Worm (Caenorhabditis elegans) whole organism, mixed stage, embryonic: ENCODE data around the gene Y73F8A.5.

Experiments
- M03D4.4 ChIP-seq: sonication (generic microtip); optimal IDR thresholded peaks from 2 replicates; lab custom pipeline; 2017; ENCODE audit warnings: mild to moderate bottlenecking, missing genetic modification characterization, missing compliant biosample characterization
- bed-3 ChIP-seq: fragments of 200-800 bp; sonication (Bioruptor generic); optimal IDR thresholded peaks from 3 replicates; lab custom pipeline; 2018; ENCODE audit warnings: mild to moderate bottlenecking, missing genetic modification characterization, moderate library complexity, missing compliant biosample characterization
- ceh-39 ChIP-seq: fragments of 150-350 bp; optimal IDR thresholded peaks from 2 replicates; lab custom pipeline; 2014; ENCODE audit warnings: missing biosample characterization, missing genetic modification characterization
- ceh-43 ChIP-seq: fragments of 200-800 bp; sonication (Bioruptor generic); optimal IDR thresholded peaks from 2 replicates; lab custom pipeline; 2018; ENCODE audit warnings: mild to moderate bottlenecking, missing genetic modification characterization, moderate library complexity, missing compliant biosample characterization
- ceh-83 ChIP-seq: fragments of 200-800 bp; sonication (Bioruptor generic); optimal IDR thresholded peaks from 2 replicates; lab custom pipeline; 2018; ENCODE audit warnings: mild to moderate bottlenecking, missing genetic modification characterization, missing compliant biosample characterization
- ces-1 ChIP-seq: fragments of 150-350 bp; optimal IDR thresholded peaks from 2 replicates; lab custom pipeline; 2014; ENCODE audit warnings: missing biosample characterization, missing genetic modification reagents, missing genetic modification characterization
- cnd-1 ChIP-seq: fragments of 200-800 bp; sonication (Bioruptor generic); optimal IDR thresholded peaks from 2 replicates; lab custom pipeline; 2018; ENCODE audit warnings: mild to moderate bottlenecking, missing genetic modification characterization, missing compliant biosample characterization
- drap-1 ChIP-seq: fragments of 200-800 bp; sonication (Bioruptor generic); optimal IDR thresholded peaks from 3 replicates; lab custom pipeline; 2018; ENCODE audit warnings: mild to moderate bottlenecking, missing genetic modification characterization, missing compliant biosample characterization
- elt-1 ChIP-seq: sonication (generic microtip); optimal IDR thresholded peaks from 2 replicates; lab custom pipeline; 2017; ENCODE audit warnings: missing genetic modification characterization, mild to moderate bottlenecking, missing compliant biosample characterization, antibody characterized with exemption, moderate library complexity, borderline replicate concordance; ENCODE audit not compliant: insufficient read depth
- elt-3 ChIP-seq: fragments of 150-350 bp; optimal IDR thresholded peaks from 2 replicates; lab custom pipeline; 2014; ENCODE audit warnings: missing biosample characterization, missing genetic modification characterization
- ham-2 ChIP-seq: fragments of 200-800 bp; sonication (Bioruptor generic); optimal IDR thresholded peaks from 2 replicates; lab custom pipeline; 2018; ENCODE audit warnings: mild to moderate bottlenecking, missing genetic modification characterization, missing compliant biosample characterization
- hlh-1 ChIP-seq: fragments of 150-350 bp; optimal IDR thresholded peaks from 2 replicates; lab custom pipeline; 2014; ENCODE audit warnings: missing biosample characterization, missing genetic modification reagents, missing genetic modification characterization
- lsy-2 ChIP-seq: fragments of 150-350 bp; optimal IDR thresholded peaks from 2 replicates; lab custom pipeline; 2014; ENCODE audit warnings: missing biosample characterization, missing genetic modification characterization
- mab-5 ChIP-seq: fragments of 150-350 bp; optimal IDR thresholded peaks from 2 replicates; lab custom pipeline; 2014; ENCODE audit warnings: missing biosample characterization, missing genetic modification characterization
- mep-1 ChIP-seq: fragments of 150-350 bp; optimal IDR thresholded peaks from 2 replicates; lab custom pipeline; 2017; ENCODE audit warnings: missing biosample characterization, missing genetic modification reagents, missing genetic modification characterization, inconsistent platforms
- mls-2 ChIP-seq: sonication (generic microtip); optimal IDR thresholded peaks from 2 replicates; lab custom pipeline; 2016; ENCODE audit warnings: mild to moderate bottlenecking, missing genetic modification characterization, moderate library complexity, missing compliant biosample characterization
- nhr-12 ChIP-seq: fragments of 150-350 bp; optimal IDR thresholded peaks from 2 replicates; lab custom pipeline; 2014; ENCODE audit warnings: missing biosample characterization, missing genetic modification characterization
- nhr-237 ChIP-seq: fragments of 150-350 bp; optimal IDR thresholded peaks from 2 replicates; lab custom pipeline; 2014; ENCODE audit warnings: missing biosample characterization, missing genetic modification characterization
- nhr-28 ChIP-seq: fragments of 150-350 bp; optimal IDR thresholded peaks from 2 replicates; lab custom pipeline; 2014; ENCODE audit warnings: missing biosample characterization, missing genetic modification characterization
- nhr-76 ChIP-seq: sonication (generic microtip); optimal IDR thresholded peaks from 2 replicates; lab custom pipeline; 2017; ENCODE audit warnings: missing biosample characterization, missing genetic modification characterization
- pha-4 ChIP-seq: fragments of 150-350 bp; optimal IDR thresholded peaks from 2 replicates; lab custom pipeline; 2018; ENCODE audit warnings: missing biosample characterization, missing genetic modification reagents, missing genetic modification characterization
- sem-2 ChIP-seq: fragments of 200-800 bp; sonication (Bioruptor generic); optimal IDR thresholded peaks from 2 replicates; lab custom pipeline; 2018; ENCODE audit warnings: mild to moderate bottlenecking, missing genetic modification characterization, missing compliant biosample characterization
- snpc-4 ChIP-seq: fragments of 150-350 bp; optimal IDR thresholded peaks from 2 replicates; lab custom pipeline; 2014; ENCODE audit warnings: missing biosample characterization, missing genetic modification characterization
- sptf-1 ChIP-seq: sonication (generic microtip); optimal IDR thresholded peaks from 2 replicates; lab custom pipeline; 2017; ENCODE audit warnings: mild to moderate bottlenecking, missing genetic modification characterization, moderate library complexity, missing compliant biosample characterization
- tbx-8 ChIP-seq: fragments of 200-800 bp; sonication (Bioruptor generic); optimal IDR thresholded peaks from 2 replicates; lab custom pipeline; 2018; ENCODE audit warnings: mild to moderate bottlenecking, missing genetic modification characterization, moderate library complexity, missing compliant biosample characterization
- unc-120 ChIP-seq: sonication (generic microtip); optimal IDR thresholded peaks from 2 replicates; lab custom pipeline; 2017; ENCODE audit warnings: missing genetic modification characterization, missing compliant biosample characterization; ENCODE audit not compliant: poor library complexity, severe bottlenecking
- unc-39 ChIP-seq: fragments of 150-350 bp; optimal IDR thresholded peaks from 2 replicates; lab custom pipeline; 2014; ENCODE audit warnings: missing biosample characterization, missing genetic modification characterization
- unc-62 ChIP-seq: fragments of 150-350 bp; optimal IDR thresholded peaks from 2 replicates; lab custom pipeline; 2014; ENCODE audit warnings: missing biosample characterization, missing genetic modification reagents, missing genetic modification characterization
- ztf-11 ChIP-seq: fragments of 150-350 bp; optimal IDR thresholded peaks from 2 replicates; lab custom pipeline; 2014; ENCODE audit warnings: missing biosample characterization, missing genetic modification characterization

Y73F8A.5 gene

DNA sequence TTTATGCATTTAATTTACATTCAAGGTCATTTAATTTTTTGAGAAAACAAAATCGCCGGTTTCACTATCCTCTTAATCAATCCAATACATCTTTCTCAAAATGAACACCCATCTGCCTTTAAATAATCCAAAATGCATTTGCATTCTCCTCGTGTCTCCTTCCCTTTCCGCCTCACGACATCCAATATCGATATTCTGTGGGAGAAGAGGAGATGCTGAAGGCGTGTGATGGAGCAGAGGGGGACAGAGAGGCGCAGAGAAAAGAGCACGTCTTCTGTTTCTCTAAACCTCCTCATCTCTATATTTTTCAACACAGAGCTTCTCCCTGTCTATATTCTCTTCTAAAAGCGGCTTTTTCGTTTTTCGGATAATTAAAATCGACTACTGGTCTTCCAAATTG is at the start of gene Y73F8A.5:
Y73F8A.5 (plus strand) TSS at position 321 of the 400 bp plus-strand sequence.
- TF ChIP-seq ces-1 (GFP tag; lab: Kevin White, UChicago) (peak; percentile 88), mep-1 (tag; lab: Kevin White, UChicago) (peak; percentile 37), pha-4 (no peak)

DNA sequence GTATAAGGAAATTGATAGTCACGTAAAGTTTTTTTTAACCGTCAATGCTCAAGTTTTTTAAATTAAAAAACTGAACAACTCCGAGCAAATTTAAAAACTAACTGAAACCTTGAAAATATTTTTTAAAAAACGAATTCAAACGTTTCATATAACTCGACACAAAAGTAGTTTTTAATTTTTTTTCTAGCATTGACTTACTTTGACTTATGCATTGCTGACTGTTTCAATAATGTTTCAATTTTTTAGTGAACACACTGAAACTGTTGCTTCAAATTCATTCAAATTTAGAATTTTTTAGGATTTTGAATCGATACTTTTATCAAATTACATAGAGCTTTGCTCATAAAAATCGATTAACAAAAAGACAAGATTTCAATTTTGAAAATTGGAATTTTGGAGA is 49.2 kb upstream of the Y73F8A.5 start:
- TF ChIP-seq ceh-43 (GFP tag; lab: Kevin White, UChicago) (no peak), ceh-39 (no peak), ceh-83 (GFP tag; lab: Kevin White, UChicago) (no peak), unc-120 (no peak), unc-39 (tag; lab: Kevin White, UChicago) (no peak), M03D4.4 (tag; lab: Kevin White, UChicago) (no peak), unc-62 (GFP tag; lab: Kevin White, UChicago) (no peak), ham-2 (GFP tag; lab: Kevin White, UChicago) (no peak), tbx-8 (no peak), mab-5 (no peak), mep-1 (tag; lab: Kevin White, UChicago) (no peak), nhr-237 (tag; lab: Kevin White, UChicago) (no peak), nhr-28 (tag; lab: Kevin White, UChicago) (no peak), mls-2 (tag; lab: Kevin White, UChicago) (no peak), ces-1 (GFP tag; lab: Kevin White, UChicago) (no peak)
- TF ChIP-seq, all 35 proteins: peak for 0

- TF ChIP-seq lsy-2 (tag; lab: Kevin White, UChicago) = no peak
- TF ChIP-seq tbx-8 = no peak
- TF ChIP-seq sptf-1 = no peak
- TF ChIP-seq nhr-76 (tag; lab: Kevin White, UChicago) = no peak
- no peak for TF ChIP-seq unc-120
- TF ChIP-seq M03D4.4 (tag; lab: Kevin White, UChicago) = no peak
- TF ChIP-seq snpc-4 (tag; lab: Kevin White, UChicago) = no peak
- TF ChIP-seq cnd-1 (tag; lab: Kevin White, UChicago) = no peak
- no peak for TF ChIP-seq mab-5
- TF ChIP-seq mep-1 (tag; lab: Kevin White, UChicago) = no peak
- TF ChIP-seq hlh-1 (tag; lab: Kevin White, UChicago) = no peak
- TF ChIP-seq unc-39 (tag; lab: Kevin White, UChicago) = no peak
- no peak for TF ChIP-seq ztf-11 (tag; lab: Kevin White, UChicago)
- TF ChIP-seq nhr-237 (tag; lab: Kevin White, UChicago) = no peak
- TF ChIP-seq ces-1 (GFP tag; lab: Kevin White, UChicago) = no peak
- no peak for TF ChIP-seq mls-2 (tag; lab: Kevin White, UChicago)
- no peak for TF ChIP-seq drap-1 (GFP tag; lab: Kevin White, UChicago)
These were observed 45.0 kb upstream of the Y73F8A.5 start for ce11 chrIV:15214694-15215093.

- TF ChIP-seq mls-2 (tag; lab: Kevin White, UChicago) = no peak
- no peak for TF ChIP-seq bed-3 (GFP tag; lab: Kevin White, UChicago)
- TF ChIP-seq M03D4.4 (tag; lab: Kevin White, UChicago) = no peak
- no peak for TF ChIP-seq snpc-4 (tag; lab: Kevin White, UChicago)
- TF ChIP-seq ceh-43 (GFP tag; lab: Kevin White, UChicago) = no peak
- TF ChIP-seq unc-39 (tag; lab: Kevin White, UChicago) = no peak
- no peak for TF ChIP-seq nhr-76 (tag; lab: Kevin White, UChicago)
- no peak for TF ChIP-seq ces-1 (GFP tag; lab: Kevin White, UChicago)
- no peak for TF ChIP-seq sem-2
- TF ChIP-seq nhr-237 (tag; lab: Kevin White, UChicago) = no peak
- TF ChIP-seq tbx-8 = no peak
These were observed 44.2 kb upstream of the Y73F8A.5 start, which contains the start of gene Y40H7A.10 for ce11 chrIV:15215470-15215869. Gene Y40H7A.10 (minus strand): TSS chrIV:15215597.

DNA sequence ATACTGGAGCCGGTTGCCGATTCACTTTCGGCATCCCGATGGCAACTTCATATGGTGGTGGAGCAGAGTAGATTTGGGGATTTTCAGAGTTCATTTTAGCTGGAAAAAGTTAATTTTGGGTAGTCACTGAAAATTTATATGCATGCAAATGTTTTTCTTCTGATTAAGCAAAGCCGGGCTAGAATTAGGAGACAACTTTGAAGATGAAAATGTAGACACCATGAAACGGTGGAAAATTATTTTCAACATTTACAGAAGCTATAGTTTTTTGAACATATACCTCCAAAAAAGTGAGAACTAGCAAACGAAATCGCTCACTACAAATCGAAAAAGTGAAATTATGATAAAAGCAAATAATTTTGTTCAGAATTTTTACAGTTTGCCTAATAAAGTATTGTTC is 39.4 kb upstream of the Y73F8A.5 start, which contains the start of gene Y40H7A.11:
Y40H7A.11 (minus strand) TSS at position 101 of the 400 bp plus-strand sequence.
- no peak for TF ChIP-seq elt-3 (tag; lab: Kevin White, UChicago)
- no peak for TF ChIP-seq bed-3 (GFP tag; lab: Kevin White, UChicago)
- no peak for TF ChIP-seq lsy-2 (tag; lab: Kevin White, UChicago)
- no peak for TF ChIP-seq hlh-1 (tag; lab: Kevin White, UChicago)
- TF ChIP-seq unc-62 (GFP tag; lab: Kevin White, UChicago) = no peak
- TF ChIP-seq elt-1 (tag; lab: Kevin White, UChicago) = no peak
- TF ChIP-seq nhr-12 (tag; lab: Kevin White, UChicago) = no peak
- TF ChIP-seq ces-1 (GFP tag; lab: Kevin White, UChicago) = no peak
